Worm (Caenorhabditis elegans) whole organism, early embryonic: ENCODE data around the gene str-47.

Experiments used
- B0310.2 ChIP-seq: sonication (generic microtip); optimal IDR thresholded peaks from 2 replicates; lab custom pipeline; 2016; ENCODE audit warnings: mild to moderate bottlenecking, missing genetic modification characterization, missing compliant biosample characterization
- F13C5.2 ChIP-seq: sonication (generic microtip); optimal IDR thresholded peaks from 2 replicates; lab custom pipeline; 2017; ENCODE audit warnings: mild to moderate bottlenecking, missing genetic modification characterization, inconsistent platforms, missing compliant biosample characterization
- aly-1 ChIP-seq: sonication (generic microtip); optimal IDR thresholded peaks from 2 replicates; lab custom pipeline; 2016; ENCODE audit warnings: missing genetic modification characterization, missing compliant biosample characterization
- ama-1 ChIP-seq: fragments of 150-350 bp; optimal IDR thresholded peaks from 2 replicates; lab custom pipeline; 2014
- ceh-13 ChIP-seq: fragments of 200-800 bp; sonication (Bioruptor generic); optimal IDR thresholded peaks from 2 replicates; lab custom pipeline; 2018; ENCODE audit warnings: mild to moderate bottlenecking, missing genetic modification characterization, missing compliant biosample characterization
- ceh-36 ChIP-seq: sonication (generic microtip); optimal IDR thresholded peaks from 2 replicates; lab custom pipeline; 2016; ENCODE audit warnings: missing genetic modification characterization, inconsistent platforms, missing compliant biosample characterization
- ets-7 ChIP-seq: sonication (generic microtip); optimal IDR thresholded peaks from 2 replicates; lab custom pipeline; 2016; ENCODE audit warnings: missing genotype, missing genetic modification characterization, missing compliant biosample characterization
- flt-1 ChIP-seq: fragments of 200-800 bp; sonication (Bioruptor generic); IDR thresholded peaks from 2 replicates; pipeline ENCODE4 v1.3.6; 2022; ENCODE audit warnings: missing genetic modification characterization, missing compliant biosample characterization
- hmbx-1 ChIP-seq: sonication (generic microtip); optimal IDR thresholded peaks from 2 replicates; lab custom pipeline; 2016; ENCODE audit warnings: mild to moderate bottlenecking, missing genetic modification characterization, missing compliant biosample characterization
- hmg-4 ChIP-seq: fragments of 200-800 bp; sonication (Bioruptor generic); optimal IDR thresholded peaks from 2 replicates; lab custom pipeline; 2018; ENCODE audit warnings: mild to moderate bottlenecking, missing genetic modification characterization, missing compliant biosample characterization
- hnd-1 ChIP-seq: sonication (generic microtip); optimal IDR thresholded peaks from 2 replicates; lab custom pipeline; 2016; ENCODE audit warnings: missing genetic modification characterization, missing compliant biosample characterization
- pes-1 ChIP-seq: fragments of 200-800 bp; sonication (Bioruptor generic); IDR thresholded peaks from 2 replicates; pipeline ENCODE4 v1.3.6; 2022; ENCODE audit warnings: missing genetic modification reagents, missing genetic modification characterization, missing compliant biosample characterization
- scrt-1 ChIP-seq: fragments of 200-800 bp; sonication (Bioruptor generic); IDR thresholded peaks from 2 replicates; pipeline ENCODE4 v1.3.6; 2022; ENCODE audit warnings: missing genetic modification characterization, missing compliant biosample characterization
- sea-1 ChIP-seq: fragments of 200-800 bp; sonication (Bioruptor generic); conservative IDR thresholded peaks from 2 replicates; pipeline ENCODE4 v1.3.6; 2022; ENCODE audit warnings: missing genetic modification characterization, missing compliant biosample characterization
- tbx-11 ChIP-seq: fragments of 200-800 bp; sonication (Bioruptor generic); IDR thresholded peaks from 2 replicates; pipeline ENCODE4 v1.3.6; 2022; ENCODE audit warnings: missing genetic modification characterization, missing compliant biosample characterization
- tbx-37 ChIP-seq: fragments of 200-800 bp; sonication (Bioruptor generic); conservative IDR thresholded peaks from 2 replicates; pipeline ENCODE4 v1.3.6; 2022; ENCODE audit warnings: missing genetic modification reagents, missing genetic modification characterization, missing compliant biosample characterization
- tra-4 ChIP-seq: sonication (generic microtip); optimal IDR thresholded peaks from 2 replicates; lab custom pipeline; 2017; ENCODE audit warnings: missing genetic modification characterization, missing compliant biosample characterization

Gene str-47

ce11 chrV:7645454-7645853 lies at the start of gene str-47:
str-47 (plus strand) TSS chrV:7645754.
- no peak for TF ChIP-seq F13C5.2 (tag; lab: Kevin White, UChicago)
- TF ChIP-seq B0310.2 (tag; lab: Kevin White, UChicago): no peak
- TF ChIP-seq ama-1 (lab: Kevin White, UChicago): no peak
- no peak for TF ChIP-seq tra-4 (tag; lab: Kevin White, UChicago)
- TF ChIP-seq hmbx-1: no peak
- TF ChIP-seq ceh-13 (GFP tag; lab: Kevin White, UChicago): no peak
- TF ChIP-seq flt-1 (GFP tag; lab: Robert Waterston, UW): no peak
- TF ChIP-seq tbx-11 (GFP tag; lab: Robert Waterston, UW): no peak
- no peak for TF ChIP-seq hmg-4
- no peak for TF ChIP-seq hnd-1 (tag; lab: Kevin White, UChicago)
- TF ChIP-seq tbx-37: no peak
- no peak for TF ChIP-seq ets-7 (tag; lab: Kevin White, UChicago)
- no peak for TF ChIP-seq scrt-1
- TF ChIP-seq ceh-36 (tag; lab: Kevin White, UChicago): no peak
- TF ChIP-seq sea-1: no peak
- TF ChIP-seq aly-1 (tag; lab: Kevin White, UChicago): no peak
- TF ChIP-seq pes-1 (GFP tag; lab: Robert Waterston, UW): no peak

ce11 chrV:7598269-7598668 lies 47.3 kb upstream of the str-47 start, which contains the start of gene C50E3.7:
C50E3.7 (minus strand) TSS chrV:7598369.
- TF ChIP-seq flt-1 (GFP tag; lab: Robert Waterston, UW) (no peak), aly-1 (tag; lab: Kevin White, UChicago) (no peak), F13C5.2 (tag; lab: Kevin White, UChicago) (no peak), sea-1 (no peak), hmbx-1 (no peak), ama-1 (lab: Kevin White, UChicago) (no peak), hnd-1 (tag; lab: Kevin White, UChicago) (no peak), scrt-1 (no peak), ceh-13 (GFP tag; lab: Kevin White, UChicago) (no peak), tbx-11 (GFP tag; lab: Robert Waterston, UW) (no peak), ets-7 (tag; lab: Kevin White, UChicago) (no peak), pes-1 (GFP tag; lab: Robert Waterston, UW) (no peak), ceh-36 (tag; lab: Kevin White, UChicago) (no peak), tra-4 (tag; lab: Kevin White, UChicago) (no peak), hmg-4 (no peak), B0310.2 (tag; lab: Kevin White, UChicago) (no peak), tbx-37 (no peak)

ce11 chrV:7600149-7600548 lies 45.4 kb upstream of the str-47 start, which contains the start of gene C50E3.9:
C50E3.9 (minus strand) TSS chrV:7600249.
- no peak for TF ChIP-seq ceh-36 (tag; lab: Kevin White, UChicago)
- no peak for TF ChIP-seq hmbx-1
- TF ChIP-seq pes-1 (GFP tag; lab: Robert Waterston, UW): no peak
- TF ChIP-seq scrt-1: no peak
- no peak for TF ChIP-seq tbx-37
- TF ChIP-seq flt-1 (GFP tag; lab: Robert Waterston, UW): no peak
- TF ChIP-seq sea-1: no peak
- TF ChIP-seq hmg-4: no peak
- no peak for TF ChIP-seq ets-7 (tag; lab: Kevin White, UChicago)
- no peak for TF ChIP-seq B0310.2 (tag; lab: Kevin White, UChicago)
- no peak for TF ChIP-seq aly-1 (tag; lab: Kevin White, UChicago)
- TF ChIP-seq tra-4 (tag; lab: Kevin White, UChicago): no peak
- no peak for TF ChIP-seq tbx-11 (GFP tag; lab: Robert Waterston, UW)
- TF ChIP-seq ama-1 (lab: Kevin White, UChicago): no peak
- TF ChIP-seq F13C5.2 (tag; lab: Kevin White, UChicago): no peak
- no peak for TF ChIP-seq hnd-1 (tag; lab: Kevin White, UChicago)
- no peak for TF ChIP-seq ceh-13 (GFP tag; lab: Kevin White, UChicago)

- TF ChIP-seq tbx-37 (no peak), pes-1 (GFP tag; lab: Robert Waterston, UW) (no peak), hnd-1 (tag; lab: Kevin White, UChicago) (no peak), flt-1 (GFP tag; lab: Robert Waterston, UW) (no peak), sea-1 (no peak), ets-7 (tag; lab: Kevin White, UChicago) (no peak), F13C5.2 (tag; lab: Kevin White, UChicago) (no peak), B0310.2 (tag; lab: Kevin White, UChicago) (no peak), tbx-11 (GFP tag; lab: Robert Waterston, UW) (no peak), aly-1 (tag; lab: Kevin White, UChicago) (no peak), hmg-4 (no peak), hmbx-1 (no peak), ceh-13 (GFP tag; lab: Kevin White, UChicago) (no peak), ama-1 (lab: Kevin White, UChicago) (no peak), scrt-1 (no peak), tra-4 (tag; lab: Kevin White, UChicago) (no peak)
Measured at ce11 chrV:7601443-7601842, 44.1 kb upstream of the str-47 start, which contains the start of gene scl-26. scl-26 (minus strand) TSS chrV:7601543.

ce11 chrV:7603404-7603803 lies 42.1 kb upstream of the str-47 start, which contains the start of gene C50E3.11:
C50E3.11 (minus strand) TSS chrV:7603486.
- TF ChIP-seq hmbx-1 (no peak), hnd-1 (tag; lab: Kevin White, UChicago) (no peak), tra-4 (tag; lab: Kevin White, UChicago) (no peak), ceh-36 (tag; lab: Kevin White, UChicago) (no peak), F13C5.2 (tag; lab: Kevin White, UChicago) (no peak), tbx-11 (GFP tag; lab: Robert Waterston, UW) (no peak), ets-7 (tag; lab: Kevin White, UChicago) (no peak), ceh-13 (GFP tag; lab: Kevin White, UChicago) (no peak), hmg-4 (no peak), flt-1 (GFP tag; lab: Robert Waterston, UW) (no peak), tbx-37 (no peak), B0310.2 (tag; lab: Kevin White, UChicago) (no peak), pes-1 (GFP tag; lab: Robert Waterston, UW) (no peak), aly-1 (tag; lab: Kevin White, UChicago) (no peak), ama-1 (lab: Kevin White, UChicago) (no peak), scrt-1 (no peak), sea-1 (no peak)

- TF ChIP-seq flt-1 (GFP tag; lab: Robert Waterston, UW) (no peak), ceh-36 (tag; lab: Kevin White, UChicago) (no peak), sea-1 (no peak), ama-1 (lab: Kevin White, UChicago) (no peak), tbx-37 (no peak)
Measured at ce11 chrV:7604858-7605257, 40.7 kb upstream of the str-47 start, which contains the start of gene clec-213. clec-213 (plus strand) TSS chrV:7605158.
